Worm (Caenorhabditis elegans): ENCODE measurements around the gene knl-3.

Gene knl-3

DNA sequence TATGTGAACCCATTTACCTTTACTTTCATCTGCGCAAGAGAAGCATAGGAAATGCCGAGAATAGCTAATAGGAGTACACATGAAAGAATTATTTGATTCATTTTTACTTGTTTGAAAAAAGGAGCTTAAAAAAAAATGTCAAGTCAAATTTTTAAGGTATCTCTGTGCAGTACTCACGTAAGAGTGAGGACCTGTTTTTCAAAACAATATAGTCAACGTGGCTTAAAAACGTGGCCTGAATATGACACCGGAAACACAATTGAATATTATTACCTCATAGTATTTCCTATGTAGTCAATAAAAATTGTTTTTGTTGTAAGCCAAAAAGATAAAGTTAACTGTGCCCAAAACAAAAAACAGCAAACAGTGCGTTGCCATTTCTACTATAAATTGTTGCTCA is 51.1 kb downstream of the knl-3 start, which contains the start of gene Y32G9A.12:
TSS of gene Y32G9A.12 (minus strand) at position 101 of the 400 bp plus-strand sequence.
- TF ChIP-seq nhr-25 (tag; optimal IDR thresholded peaks at IDR 0.05) (no peak), mab-5 (tag; optimal IDR thresholded peaks at IDR 0.05) (no peak)

All from whole organism, L2 larva.